Fruit fly (Drosophila melanogaster): Measurements from ENCODE around the gene Vps16A.

The Vps16A gene

DNA sequence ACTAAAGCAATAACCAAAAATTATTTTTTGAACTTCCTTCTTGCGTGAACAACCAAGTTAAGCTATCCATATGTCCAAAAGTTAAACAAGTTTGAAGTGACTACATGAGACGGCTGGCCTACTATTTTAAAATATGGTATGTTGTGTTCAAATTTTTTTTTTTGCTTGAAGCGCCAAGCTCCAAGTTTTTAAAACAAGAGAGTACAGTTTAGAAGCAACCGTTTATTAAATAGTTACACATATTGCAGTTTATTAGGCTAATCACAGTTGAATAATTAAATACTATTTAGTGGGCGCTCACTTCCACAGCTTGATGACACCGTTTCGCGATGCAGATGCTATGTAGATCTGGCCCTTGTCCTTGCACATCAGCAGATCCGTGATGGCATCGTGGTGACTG, 26.3 kb upstream of the Vps16A start, which contains the start of gene D1:
Gene D1 (minus strand): TSS at position 101 of the 400 bp plus-strand sequence.
- TF ChIP-seq CG15601 (tag; optimal IDR thresholded peaks at IDR 0.05) = no peak
- TF ChIP-seq Dek (tag; optimal IDR thresholded peaks at IDR 0.05) = no peak
- no peak for TF ChIP-seq cg (GFP tag; optimal IDR thresholded peaks at IDR 0.05)
- no peak for TF ChIP-seq CG33557 (GFP tag; optimal IDR thresholded peaks at IDR 0.05)
- TF ChIP-seq CG13123 (GFP tag; optimal IDR thresholded peaks at IDR 0.05) = no peak
- TF ChIP-seq dimm (GFP tag; IDR thresholded peaks at IDR 0.05) = no peak
- no peak for TF ChIP-seq CG3995 (GFP tag; optimal IDR thresholded peaks at IDR 0.05)
- no peak for TF ChIP-seq danr (GFP tag; IDR thresholded peaks at IDR 0.05)
- no peak for TF ChIP-seq CG10979 (tag; optimal IDR thresholded peaks at IDR 0.05)
- TF ChIP-seq lab (GFP tag; optimal IDR thresholded peaks at IDR 0.05) = no peak

DNA sequence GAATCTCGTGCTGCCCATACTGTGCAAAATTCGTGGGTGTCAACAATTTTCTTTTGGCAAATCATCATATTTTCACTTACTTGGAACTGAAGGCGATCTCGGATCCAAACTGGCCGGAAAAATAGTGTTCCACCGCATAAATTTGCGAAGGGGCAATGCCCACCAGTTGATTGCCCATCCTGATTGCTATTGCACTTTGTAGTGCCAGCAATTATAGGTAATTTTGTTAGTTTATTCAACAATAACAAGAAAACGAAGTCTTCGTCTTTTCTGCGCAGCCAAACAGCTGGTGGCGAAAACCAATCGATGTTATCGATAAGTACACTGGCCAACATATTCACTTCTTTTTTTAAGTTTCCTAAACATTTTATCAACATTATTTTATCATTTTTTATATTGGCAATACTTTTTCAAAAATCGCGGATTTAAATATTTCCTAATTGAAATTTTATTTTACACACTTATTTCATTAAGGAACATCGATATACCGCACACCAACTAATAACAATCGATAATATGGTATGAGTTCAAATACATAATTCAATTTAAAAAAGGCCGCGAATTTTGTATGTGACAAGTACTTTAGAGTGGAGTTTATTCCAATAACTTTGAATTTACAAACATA, 21.1 kb upstream of the Vps16A start, which contains the start of gene Vps15:
Gene Vps15 (minus strand): TSS at position 294 of the 625 bp plus-strand sequence.
- TF ChIP-seq Dek (tag; optimal IDR thresholded peaks at IDR 0.05) (peak; percentile 75), CG3838 (GFP tag; optimal IDR thresholded peaks at IDR 0.05) (peak; percentile 57), fd64A (GFP tag; optimal IDR thresholded peaks at IDR 0.05) (no peak), CG10431 (GFP tag; optimal IDR thresholded peaks at IDR 0.05) (peak; percentile 18), CG6254 (GFP tag; optimal IDR thresholded peaks at IDR 0.05) (peak; percentile 4), CTCF (GFP tag; optimal IDR thresholded peaks at IDR 0.05) (no peak), seq (GFP tag; IDR thresholded peaks at IDR 0.05) (no peak), gsb (GFP tag; IDR thresholded peaks at IDR 0.05) (no peak), sc (optimal IDR thresholded peaks at IDR 0.05) (no peak), sc (GFP tag; optimal IDR thresholded peaks at IDR 0.05) (no peak), CG17568 (GFP tag; optimal IDR thresholded peaks at IDR 0.05) (peak; percentile 61), sd (tag; optimal IDR thresholded peaks at IDR 0.05) (peak; percentile 58), dmrt11E (tag; optimal IDR thresholded peaks at IDR 0.05) (peak; percentile 72), CG17612 (GFP tag; IDR thresholded peaks at IDR 0.05) (no peak), CG8290 (GFP tag; optimal IDR thresholded peaks at IDR 0.05) (peak; percentile 59), CG8290 (tag; optimal IDR thresholded peaks at IDR 0.05) (no peak), CG14050 (GFP tag; IDR thresholded peaks at IDR 0.05) (peak; percentile 49; the same call in 2 of the 3 replicates), Hr39 (optimal IDR thresholded peaks at IDR 0.05) (no peak), HLH4C (GFP tag; IDR thresholded peaks at IDR 0.05; ENCODE audit: partially characterized antibody) (peak; percentile 96), twi (tag; optimal IDR thresholded peaks at IDR 0.05) (peak; percentile 64), pita (GFP tag; optimal IDR thresholded peaks at IDR 0.05) (no peak), Rfx (GFP tag; IDR thresholded peaks at IDR 0.05) (peak; percentile 84), CG9215 (GFP tag; IDR thresholded peaks at IDR 0.05) (peak; percentile 27; the same call in 1 of the 2 replicates), CG13287 (GFP tag; IDR thresholded peaks at IDR 0.05; ENCODE audit: partially characterized antibody) (peak; percentile 97), fru (optimal IDR thresholded peaks at IDR 0.05) (no peak), CG12299 (tag; optimal IDR thresholded peaks at IDR 0.05) (peak; percentile 77), MTF-1 (GFP tag; optimal IDR thresholded peaks at IDR 0.05; ENCODE audit: borderline replicate concordance) (peak; percentile 12), pros (GFP tag; optimal IDR thresholded peaks at IDR 0.05) (no peak), Lhr (GFP tag; optimal IDR thresholded peaks at IDR 0.05) (peak; percentile 19), HmgD (GFP tag; optimal IDR thresholded peaks at IDR 0.05) (no peak), slbo (GFP tag; IDR thresholded peaks at IDR 0.05) (peak; percentile 77), YL-1 (GFP tag; optimal IDR thresholded peaks at IDR 0.05) (peak; percentile 32), Max (GFP tag; optimal IDR thresholded peaks at IDR 0.05) (peak; percentile 71), CG6654 (GFP tag; optimal IDR thresholded peaks at IDR 0.05) (no peak), Dip2 (GFP tag; IDR thresholded peaks at IDR 0.05) (no peak), gfzf (GFP tag; optimal IDR thresholded peaks at IDR 0.05) (peak; percentile 17), kni (GFP tag; optimal IDR thresholded peaks at IDR 0.05) (peak; percentile 8), CG8924 (tag; optimal IDR thresholded peaks at IDR 0.05) (peak; percentile 82), Lim3 (GFP tag; IDR thresholded peaks at IDR 0.05) (no peak), CG8388 (GFP tag; optimal IDR thresholded peaks at IDR 0.05) (peak; percentile 76), Kr (GFP tag; optimal IDR thresholded peaks at IDR 0.05) (no peak)
